Fruit fly (Drosophila melanogaster) whole organism, embryonic: ENCODE measurements around the gene Pat1.

Experiments used
- Aef1 ChIP-seq: fragments of 200-800 bp; sonication (Bioruptor generic); IDR thresholded peaks from 3 replicates; pipeline ENCODE4 v1.3.6; 2022; ENCODE audit warnings: missing biosample characterization, missing genetic modification characterization
- Asciz ChIP-seq: fragments of 200-800 bp; sonication (Bioruptor generic); optimal IDR thresholded peaks from 2 replicates; lab custom pipeline; 2017; ENCODE audit warnings: missing biosample characterization, mild to moderate bottlenecking, missing genetic modification characterization, missing genetic modification reagents
- Awh ChIP-seq: fragments of 200-800 bp; sonication (Bioruptor generic); IDR thresholded peaks from 2 replicates; pipeline ENCODE4, ENCODE4 v1.3.6; 2022; ENCODE audit warnings: missing biosample characterization, missing genetic modification characterization
- B-H2 ChIP-seq: fragments of 200-800 bp; sonication (Bioruptor generic); optimal IDR thresholded peaks from 2 replicates; lab custom pipeline; 2018; ENCODE audit warnings: missing biosample characterization, mild to moderate bottlenecking, missing genetic modification characterization
- BEAF-32 ChIP-seq: fragments of 200-800 bp; sonication (Bioruptor generic); optimal IDR thresholded peaks from 3 replicates; lab custom pipeline; 2017; ENCODE audit warnings: missing biosample characterization, missing genetic modification characterization, mild to moderate bottlenecking, moderate library complexity, missing genetic modification reagents
- Bgb ChIP-seq: fragments of 200-800 bp; sonication (Bioruptor generic); IDR thresholded peaks from 2 replicates; pipeline ENCODE4 v1.3.6; 2022; ENCODE audit warnings: missing biosample characterization, missing genetic modification characterization; ENCODE audit not compliant: partially characterized antibody
- CG10267 ChIP-seq: fragments of 200-800 bp; sonication (Bioruptor generic); optimal IDR thresholded peaks from 2 replicates; lab custom pipeline; 2018; ENCODE audit warnings: missing biosample characterization, mild to moderate bottlenecking, missing genetic modification characterization, moderate library complexity
- CG11093 ChIP-seq: fragments of 200-800 bp; sonication (Bioruptor generic); IDR thresholded peaks from 3 replicates; pipeline ENCODE4 v1.3.6; 2022; ENCODE audit warnings: missing biosample characterization, missing genetic modification characterization
- CG11398 ChIP-seq: fragments of 200-800 bp; sonication (Bioruptor generic); optimal IDR thresholded peaks from 2 replicates; lab custom pipeline; 2016; ENCODE audit warnings: missing biosample characterization, missing genetic modification characterization
- CG11560 ChIP-seq: fragments of 200-800 bp; sonication (Bioruptor generic); IDR thresholded peaks from 3 replicates; pipeline ENCODE4 v1.3.6; 2022; ENCODE audit warnings: missing biosample characterization, missing genetic modification characterization
- CG12744 ChIP-seq: fragments of 200-800 bp; sonication (Bioruptor generic); optimal IDR thresholded peaks from 2 replicates; lab custom pipeline; 2016; ENCODE audit warnings: missing biosample characterization, missing genetic modification characterization
- CG13296 ChIP-seq: fragments of 200-800 bp; sonication (Bioruptor generic); optimal IDR thresholded peaks from 3 replicates; lab custom pipeline; 2018; ENCODE audit warnings: missing biosample characterization, mild to moderate bottlenecking, missing genetic modification characterization
- CG13424 ChIP-seq: fragments of 200-800 bp; sonication (Bioruptor generic); optimal IDR thresholded peaks from 2 replicates; lab custom pipeline; 2019; ENCODE audit warnings: missing biosample characterization, mild to moderate bottlenecking, missing genetic modification characterization, moderate library complexity
- CG14014 ChIP-seq: fragments of 200-800 bp; sonication (Bioruptor generic); IDR thresholded peaks from 2 replicates; pipeline ENCODE4 v1.3.6; 2022; ENCODE audit warnings: missing biosample characterization, missing genetic modification characterization
- CG1603 ChIP-seq: fragments of 200-800 bp; sonication (Bioruptor generic); optimal IDR thresholded peaks from 2 replicates; lab custom pipeline; 2019; ENCODE audit warnings: missing biosample characterization, mild to moderate bottlenecking, missing genetic modification characterization, moderate library complexity
- CG16779 ChIP-seq: fragments of 200-800 bp; sonication (Bioruptor generic); IDR thresholded peaks from 2 replicates; pipeline ENCODE4 v1.3.6; 2022; ENCODE audit warnings: missing biosample characterization, missing genetic modification characterization
- CG17568 ChIP-seq: fragments of 200-800 bp; sonication (Bioruptor generic); optimal IDR thresholded peaks from 2 replicates; lab custom pipeline; 2018; ENCODE audit warnings: missing biosample characterization, mild to moderate bottlenecking, missing genetic modification characterization, moderate library complexity
- CG2678 ChIP-seq: fragments of 200-800 bp; sonication (Bioruptor generic); optimal IDR thresholded peaks from 3 replicates; lab custom pipeline; 2019; ENCODE audit warnings: missing biosample characterization, mild to moderate bottlenecking, missing genetic modification characterization, moderate library complexity
- CG33213 ChIP-seq: fragments of 200-800 bp; sonication (Bioruptor generic); optimal IDR thresholded peaks from 3 replicates; lab custom pipeline; 2016; ENCODE audit warnings: missing biosample characterization, missing genetic modification characterization
- CG3407 ChIP-seq: fragments of 200-800 bp; sonication (Bioruptor generic); optimal IDR thresholded peaks from 2 replicates; lab custom pipeline; 2018; ENCODE audit warnings: missing biosample characterization, mild to moderate bottlenecking, missing genetic modification characterization
- CG4328 ChIP-seq: fragments of 200-800 bp; sonication (Bioruptor generic); optimal IDR thresholded peaks from 3 replicates; lab custom pipeline; 2017; ENCODE audit warnings: missing biosample characterization, missing genetic modification reagents, missing genetic modification characterization
- CG4360 ChIP-seq: fragments of 200-800 bp; sonication (Bioruptor generic); IDR thresholded peaks from 2 replicates; pipeline ENCODE4 v1.3.6; 2022; ENCODE audit warnings: missing biosample characterization, missing genetic modification characterization
- CG4424 ChIP-seq: fragments of 200-800 bp; sonication (Bioruptor generic); optimal IDR thresholded peaks from 3 replicates; lab custom pipeline; 2016; ENCODE audit warnings: missing biosample characterization, missing genetic modification characterization
- CG7556 ChIP-seq: fragments of 200-800 bp; sonication (Bioruptor generic); optimal IDR thresholded peaks from 2 replicates; lab custom pipeline; 2017; ENCODE audit warnings: missing biosample characterization, mild to moderate bottlenecking, missing genetic modification characterization
- CG8388 ChIP-seq: fragments of 200-800 bp; sonication (Bioruptor generic); optimal IDR thresholded peaks from 2 replicates; lab custom pipeline; 2019; ENCODE audit warnings: missing biosample characterization, mild to moderate bottlenecking, missing genetic modification characterization, moderate library complexity
- E2f1 ChIP-seq: fragments of 200-800 bp; sonication (Bioruptor generic); IDR thresholded peaks from 2 replicates; pipeline ENCODE4 v1.3.6; 2022; ENCODE audit warnings: missing biosample characterization, missing genetic modification characterization
- Fer1 ChIP-seq: fragments of 200-800 bp; sonication (Bioruptor generic); optimal IDR thresholded peaks from 2 replicates; lab custom pipeline; 2017; ENCODE audit warnings: missing biosample characterization, mild to moderate bottlenecking, missing genetic modification characterization
- NK7.1 ChIP-seq: fragments of 200-800 bp; sonication (Bioruptor generic); optimal IDR thresholded peaks from 3 replicates; lab custom pipeline; 2016; ENCODE audit warnings: missing biosample characterization, missing genetic modification characterization
- Opbp ChIP-seq: fragments of 200-800 bp; sonication (Bioruptor generic); IDR thresholded peaks from 3 replicates; pipeline ENCODE4 v1.3.6; 2022; ENCODE audit warnings: missing biosample characterization, missing genetic modification characterization; ENCODE audit not compliant: partially characterized antibody
- PHDP ChIP-seq: fragments of 200-800 bp; sonication (Bioruptor generic); optimal IDR thresholded peaks from 3 replicates; lab custom pipeline; 2018; ENCODE audit warnings: missing biosample characterization, mild to moderate bottlenecking, missing genetic modification characterization, moderate library complexity
- ara ChIP-seq: fragments of 200-800 bp; sonication (Bioruptor generic); IDR thresholded peaks from 2 replicates; pipeline ENCODE4 v1.3.6; 2022; ENCODE audit warnings: missing biosample characterization, missing genetic modification characterization
- chm ChIP-seq: fragments of 200-800 bp; sonication (Bioruptor generic); IDR thresholded peaks from 2 replicates; pipeline ENCODE4 v1.3.6; 2022; ENCODE audit warnings: missing biosample characterization, missing genetic modification characterization
- dmrt99B ChIP-seq: fragments of 200-800 bp; sonication (Bioruptor generic); optimal IDR thresholded peaks from 2 replicates; lab custom pipeline; 2018; ENCODE audit warnings: missing biosample characterization, mild to moderate bottlenecking, missing genetic modification characterization, moderate library complexity
- gce ChIP-seq: fragments of 200-800 bp; sonication (Bioruptor generic); IDR thresholded peaks from 3 replicates; pipeline ENCODE4 v1.3.6; 2022; ENCODE audit warnings: missing biosample characterization, missing genetic modification characterization
- gem ChIP-seq: fragments of 200-800 bp; sonication (Bioruptor generic); optimal IDR thresholded peaks from 2 replicates; lab custom pipeline; 2019; ENCODE audit warnings: missing biosample characterization, mild to moderate bottlenecking, missing genetic modification characterization, moderate library complexity
- hkb ChIP-seq, 2 experiments: fragments of 200-800 bp in 1 of 2; fragments of >200 bp in 1 of 2; sonication (Bioruptor generic) in 1 of 2; IDR thresholded peaks in 1 of 2; optimal IDR thresholded peaks in 1 of 2; 2 replicates each; pipeline versions ENCODE4 v1.3.6 to Lab custom; 2017 to 2022; ENCODE audit warnings: missing biosample characterization in 1 of 2, missing genetic modification characterization in 1 of 2
- jigr1 ChIP-seq: fragments of 200-800 bp; sonication (Bioruptor generic); IDR thresholded peaks from 3 replicates; pipeline ENCODE4 v1.3.6; 2022; ENCODE audit warnings: missing biosample characterization, missing genetic modification characterization
- kni ChIP-seq: fragments of 200-800 bp; sonication (Bioruptor generic); optimal IDR thresholded peaks from 3 replicates; lab custom pipeline; 2017; ENCODE audit warnings: mild to moderate bottlenecking, missing biosample characterization, missing genetic modification reagents, missing genetic modification characterization
- nau ChIP-seq: fragments of 200-800 bp; sonication (Bioruptor generic); optimal IDR thresholded peaks from 3 replicates; lab custom pipeline; 2017; ENCODE audit warnings: missing biosample characterization, mild to moderate bottlenecking, missing genetic modification characterization, missing genetic modification reagents
- nerfin-1 ChIP-seq: fragments of 200-800 bp; sonication (Bioruptor generic); optimal IDR thresholded peaks from 3 replicates; lab custom pipeline; 2019; ENCODE audit warnings: missing biosample characterization, mild to moderate bottlenecking, missing genetic modification characterization, moderate library complexity
- nom ChIP-seq: fragments of 200-800 bp; sonication (Bioruptor generic); optimal IDR thresholded peaks from 2 replicates; lab custom pipeline; 2017; ENCODE audit warnings: missing biosample characterization, missing genetic modification characterization, mild to moderate bottlenecking, moderate library complexity, missing genetic modification reagents
- run ChIP-seq: fragments of 200-800 bp; sonication (Bioruptor generic); optimal IDR thresholded peaks from 3 replicates; lab custom pipeline; 2018; ENCODE audit warnings: missing biosample characterization, mild to moderate bottlenecking, missing genetic modification characterization
- sna ChIP-seq: fragments of 200-800 bp; sonication (Bioruptor generic); IDR thresholded peaks from 2 replicates; pipeline ENCODE4 v1.3.6; 2022; ENCODE audit warnings: missing biosample characterization, missing genetic modification characterization; ENCODE audit not compliant: partially characterized antibody
- sob ChIP-seq: fragments of 200-800 bp; sonication (Bioruptor generic); IDR thresholded peaks from 2 replicates; pipeline ENCODE4 v1.3.6; 2022; ENCODE audit warnings: missing biosample characterization, missing genetic modification characterization
- toy ChIP-seq: fragments of 200-800 bp; sonication (Bioruptor generic); IDR thresholded peaks from 2 replicates; pipeline ENCODE4 v1.3.6; 2022; ENCODE audit warnings: missing biosample characterization, missing genetic modification characterization
- unpg ChIP-seq: fragments of 200-800 bp; sonication (Bioruptor generic); optimal IDR thresholded peaks from 3 replicates; lab custom pipeline; 2018; ENCODE audit warnings: missing biosample characterization, mild to moderate bottlenecking, missing genetic modification characterization, moderate library complexity
- zf30C ChIP-seq: fragments of 200-800 bp; sonication (Bioruptor generic); optimal IDR thresholded peaks from 3 replicates; lab custom pipeline; 2018; ENCODE audit warnings: missing biosample characterization, mild to moderate bottlenecking, missing genetic modification characterization

The Pat1 gene

DNA sequence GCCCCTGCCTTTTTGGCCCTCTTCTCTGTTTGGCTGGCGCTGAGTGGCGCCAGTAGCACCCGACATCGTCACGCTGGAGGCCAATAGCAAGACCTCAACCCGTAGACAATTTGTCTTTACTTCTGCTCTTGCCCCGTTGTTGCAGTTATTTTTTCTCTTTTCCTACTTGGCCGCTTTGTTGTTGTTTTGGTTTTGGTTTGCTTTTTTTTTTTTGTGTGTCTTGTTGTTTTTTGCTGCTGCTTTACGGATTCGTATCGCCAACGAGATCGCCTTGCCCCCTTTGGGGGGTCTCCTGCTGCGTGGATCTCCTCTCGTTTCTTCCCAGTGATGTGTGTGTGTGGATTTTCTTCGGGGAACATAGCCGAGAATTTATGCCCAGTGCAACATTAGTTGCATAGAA, 41.3 kb downstream of the Pat1 start (continued):
- no peak for TF ChIP-seq nau (GFP tag; lab: Kevin White, UChicago)
- TF ChIP-seq CG17568: no peak
- TF ChIP-seq CG4328 (GFP tag; lab: Kevin White, UChicago): no peak
- TF ChIP-seq Bgb: no peak
- TF ChIP-seq sna (GFP tag; lab: Robert Waterston, UW): no peak
- no peak for TF ChIP-seq zf30C (GFP tag; lab: Kevin White, UChicago)
- peak; percentile 66 for TF ChIP-seq nom (GFP tag; lab: Kevin White, UChicago)
- TF ChIP-seq CG12744 (GFP tag; lab: Kevin White, UChicago): no peak
- TF ChIP-seq CG8388 (GFP tag; lab: Kevin White, UChicago): no peak
- no peak for TF ChIP-seq hkb (optimal IDR thresholded peaks at IDR 0.05; lab: Kevin White, UChicago)
- TF ChIP-seq hkb (GFP tag; IDR thresholded peaks at IDR 0.05; lab: Robert Waterston, UW): no peak
- TF ChIP-seq, all 482 proteins: peak for 3

- TF ChIP-seq CG33213 (no peak), CG1603 (tag; lab: Kevin White, UChicago) (no peak), ara (GFP tag; lab: Robert Waterston, UW) (no peak), BEAF-32 (GFP tag; lab: Kevin White, UChicago) (no peak), CG16779 (GFP tag; lab: Robert Waterston, UW) (no peak), CG4328 (GFP tag; lab: Kevin White, UChicago) (no peak), Aef1 (GFP tag; lab: Robert Waterston, UW) (no peak), CG4424 (GFP tag; lab: Kevin White, UChicago) (no peak), CG11560 (tag; lab: Robert Waterston, UW) (no peak), Opbp (no peak)
These were observed 43.1 kb downstream of the Pat1 start, which contains the start of gene CG14443 for dm6 chrX:6633659-6634058. TSS of gene CG14443 (plus strand) at chrX:6633959.

- TF ChIP-seq Asciz (GFP tag; lab: Kevin White, UChicago): peak; percentile 37
- no peak for TF ChIP-seq CG10267 (tag; lab: Kevin White, UChicago)
- no peak for TF ChIP-seq nerfin-1
- TF ChIP-seq CG7556: no peak
- TF ChIP-seq CG4328 (GFP tag; lab: Kevin White, UChicago): no peak
- peak; percentile 31 for TF ChIP-seq run (tag; lab: Kevin White, UChicago)
- peak; percentile 15 for TF ChIP-seq CG3407 (GFP tag; lab: Kevin White, UChicago)
- peak; percentile 1 for TF ChIP-seq CG11398 (GFP tag; lab: Kevin White, UChicago)
- TF ChIP-seq gce (GFP tag; lab: Robert Waterston, UW): 0 out of 3 replicates have a peak, but pooled peaks have one; percentile 6
- no peak for TF ChIP-seq CG11093 (GFP tag; lab: Robert Waterston, UW)
- peak; percentile 53 for TF ChIP-seq CG13296 (GFP tag; lab: Kevin White, UChicago)
- peak; percentile 16; the same call in 1 of the 2 replicates for TF ChIP-seq chm (GFP tag; lab: Robert Waterston, UW)
- no peak for TF ChIP-seq B-H2 (GFP tag; lab: Kevin White, UChicago)
- peak; percentile 13; the same call in 1 of the 2 replicates for TF ChIP-seq CG14014
- no peak for TF ChIP-seq jigr1 (GFP tag; lab: Robert Waterston, UW)
- TF ChIP-seq Awh (GFP tag; lab: Robert Waterston, UW): 0 out of 2 replicates have a peak, but pooled peaks have one; percentile 41
- TF ChIP-seq CG13424 (tag; lab: Kevin White, UChicago): peak; percentile 13
- TF ChIP-seq toy (GFP tag; lab: Robert Waterston, UW): no peak
- TF ChIP-seq CG2678 (tag; lab: Kevin White, UChicago): peak; percentile 56
- no peak for TF ChIP-seq CG4360
- peak; percentile 7 for TF ChIP-seq unpg (GFP tag; lab: Kevin White, UChicago)
- peak; percentile 44; the same call in 1 of the 2 replicates for TF ChIP-seq sob (GFP tag; lab: Robert Waterston, UW)
- TF ChIP-seq dmrt99B (tag; lab: Kevin White, UChicago): peak; percentile 38
- peak; percentile 46 for TF ChIP-seq Fer1 (GFP tag; lab: Kevin White, UChicago)
- peak; percentile 17 for TF ChIP-seq PHDP (tag; lab: Kevin White, UChicago)
- peak; percentile 12 for TF ChIP-seq gem (tag; lab: Kevin White, UChicago)
- TF ChIP-seq E2f1: no peak
- TF ChIP-seq kni (GFP tag; lab: Kevin White, UChicago): peak; percentile 3
- no peak for TF ChIP-seq NK7.1 (GFP tag; lab: Kevin White, UChicago)
These were observed 47.5 kb downstream of the Pat1 start for dm6 chrX:6638123-6638522.
